Fruit fly (Drosophila melanogaster) whole organism, adult: Measurements from ENCODE around the gene CG12592.
"Not testable (repeated sequence)": the region's sequence is repeated elsewhere in the genome, so short reads cannot be mapped to it uniquely, and the experiment has no call there.

ENCODE experiments used
- CG11617 ChIP-seq: fragments of 200-800 bp; sonication (Bioruptor generic); optimal IDR thresholded peaks from 2 replicates; lab custom pipeline; 2017; ENCODE audit warnings: mild to moderate bottlenecking, missing biosample characterization, missing genetic modification reagents, missing genetic modification characterization
- CG12768 ChIP-seq: fragments of 200-800 bp; sonication (Bioruptor generic); optimal IDR thresholded peaks from 2 replicates; lab custom pipeline; 2017; ENCODE audit warnings: missing biosample characterization, missing genetic modification characterization, mild to moderate bottlenecking, moderate library complexity, missing genetic modification reagents
- CG14711 ChIP-seq: fragments of 200-800 bp; sonication (Bioruptor generic); optimal IDR thresholded peaks from 2 replicates; lab custom pipeline; 2018; ENCODE audit warnings: missing biosample characterization, mild to moderate bottlenecking, missing genetic modification characterization, moderate library complexity
- CG1620 ChIP-seq: fragments of 200-800 bp; sonication (Bioruptor generic); optimal IDR thresholded peaks from 2 replicates; lab custom pipeline; 2016; ENCODE audit warnings: missing biosample characterization, missing genetic modification characterization
- CG33017 ChIP-seq: fragments of 200-800 bp; sonication (Bioruptor generic); optimal IDR thresholded peaks from 2 replicates; lab custom pipeline; 2018; ENCODE audit warnings: missing biosample characterization, mild to moderate bottlenecking, missing genetic modification characterization, moderate library complexity
- CG5204 ChIP-seq: fragments of 200-800 bp; sonication (Bioruptor generic); optimal IDR thresholded peaks from 2 replicates; lab custom pipeline; 2016; ENCODE audit warnings: missing biosample characterization, missing genetic modification characterization
- CG7045 ChIP-seq: fragments of 200-800 bp; sonication (Bioruptor generic); optimal IDR thresholded peaks from 2 replicates; lab custom pipeline; 2017; ENCODE audit warnings: missing biosample characterization, mild to moderate bottlenecking, missing genetic modification characterization
- CG7101 ChIP-seq: fragments of 200-800 bp; sonication (Bioruptor generic); optimal IDR thresholded peaks from 2 replicates; lab custom pipeline; 2018; ENCODE audit warnings: missing biosample characterization, mild to moderate bottlenecking, missing genetic modification characterization, moderate library complexity
- Clk ChIP-seq: fragments of 200-800 bp; sonication (Bioruptor generic); optimal IDR thresholded peaks from 2 replicates; lab custom pipeline; 2017; ENCODE audit warnings: missing biosample characterization, missing genetic modification characterization
- Crg-1 ChIP-seq: fragments of 200-800 bp; sonication (Bioruptor generic); optimal IDR thresholded peaks from 2 replicates; lab custom pipeline; 2016; ENCODE audit warnings: missing biosample characterization, missing genetic modification characterization
- Hr96 ChIP-seq: fragments of 200-800 bp; sonication (Bioruptor generic); optimal IDR thresholded peaks from 2 replicates; lab custom pipeline; 2016; ENCODE audit warnings: missing biosample characterization, missing genetic modification characterization
- Mnt ChIP-seq: fragments of 200-800 bp; sonication (Bioruptor generic); optimal IDR thresholded peaks from 2 replicates; lab custom pipeline; 2016; ENCODE audit warnings: missing biosample characterization, mild to moderate bottlenecking, missing genetic modification characterization
- bab1 ChIP-seq: fragments of 200-800 bp; sonication (Bioruptor generic); optimal IDR thresholded peaks from 3 replicates; lab custom pipeline; 2019; ENCODE audit warnings: missing biosample characterization, mild to moderate bottlenecking, missing genetic modification characterization, moderate library complexity
- cic ChIP-seq: fragments of 200-800 bp; sonication (Bioruptor generic); optimal IDR thresholded peaks from 2 replicates; lab custom pipeline; 2017; ENCODE audit warnings: missing biosample characterization, mild to moderate bottlenecking, missing genetic modification characterization, moderate library complexity
- cnc ChIP-seq, 2 experiments: fragments of >200 bp; optimal IDR thresholded peaks; 2 replicates each; lab custom pipeline; 2017
- kay ChIP-seq: fragments of 200-800 bp; sonication (Bioruptor generic); peaks from one replicate; lab custom pipeline; 2016; ENCODE audit warnings: missing biosample characterization, missing genetic modification characterization, borderline replicate concordance
- ovo ChIP-seq: fragments of 200-800 bp; sonication (Bioruptor generic); optimal IDR thresholded peaks from 2 replicates; lab custom pipeline; 2016; ENCODE audit warnings: missing biosample characterization, missing genetic modification characterization
- pad ChIP-seq: fragments of 200-800 bp; sonication (Bioruptor generic); optimal IDR thresholded peaks from 3 replicates; lab custom pipeline; 2017; ENCODE audit warnings: missing biosample characterization, missing genetic modification characterization, mild to moderate bottlenecking, moderate library complexity, missing genetic modification reagents
- tj ChIP-seq: fragments of 200-800 bp; sonication (Bioruptor generic); optimal IDR thresholded peaks from 3 replicates; lab custom pipeline; 2017; ENCODE audit warnings: missing biosample characterization, mild to moderate bottlenecking, missing genetic modification characterization, moderate library complexity
- toe ChIP-seq: fragments of 200-800 bp; sonication (Bioruptor generic); optimal IDR thresholded peaks from 2 replicates; lab custom pipeline; 2016; ENCODE audit warnings: missing biosample characterization, missing genetic modification characterization

Gene CG12592

dm6 chr3R:10338042-10338441 is at the start of gene CG12592:
Gene CG12592, plus strand, starts transcription at chr3R:10338342.
- not testable (repeated sequence) for TF ChIP-seq kay; pad (GFP tag; lab: Kevin White, UChicago); CG5204 (GFP tag; lab: Kevin White, UChicago)

dm6 chr3R:10311076-10311744 is 26.9 kb upstream of the CG12592 start, which contains the start of gene CG6293:
Gene CG6293, minus strand, starts transcription at chr3R:10311613.
- TF ChIP-seq toe, result no peak
- TF ChIP-seq Mnt (GFP tag; lab: Kevin White, UChicago), result no peak
- no peak for TF ChIP-seq kay
- TF ChIP-seq CG14711 (tag; lab: Kevin White, UChicago), result no peak
- TF ChIP-seq tj (GFP tag; lab: Kevin White, UChicago), result no peak
- TF ChIP-seq cic, result no peak
- peak; percentile 41 for TF ChIP-seq CG11617 (GFP tag; lab: Kevin White, UChicago)
- peak; percentile 3 for TF ChIP-seq CG7101 (tag; lab: Kevin White, UChicago)
- TF ChIP-seq CG12768, result peak; percentile 57
- peak; percentile 19 for TF ChIP-seq Crg-1 (GFP tag; lab: Kevin White, UChicago)
- peak; percentile 9 for TF ChIP-seq CG33017
- peak; percentile 47 for TF ChIP-seq CG1620 (GFP tag; lab: Kevin White, UChicago)
- TF ChIP-seq ovo (GFP tag; lab: Kevin White, UChicago), result no peak
- TF ChIP-seq Hr96, result peak; percentile 51
- TF ChIP-seq bab1, result no peak
- TF ChIP-seq cnc (optimal IDR thresholded peaks at IDR 0.05; lab: Kevin White, UChicago), result no peak
- peak; percentile 92 for TF ChIP-seq pad (GFP tag; lab: Kevin White, UChicago)
- no peak for TF ChIP-seq CG7045 (GFP tag; lab: Kevin White, UChicago)
- no peak for TF ChIP-seq CG5204 (GFP tag; lab: Kevin White, UChicago)
- no peak for TF ChIP-seq Clk (GFP tag; lab: Kevin White, UChicago)

DNA sequence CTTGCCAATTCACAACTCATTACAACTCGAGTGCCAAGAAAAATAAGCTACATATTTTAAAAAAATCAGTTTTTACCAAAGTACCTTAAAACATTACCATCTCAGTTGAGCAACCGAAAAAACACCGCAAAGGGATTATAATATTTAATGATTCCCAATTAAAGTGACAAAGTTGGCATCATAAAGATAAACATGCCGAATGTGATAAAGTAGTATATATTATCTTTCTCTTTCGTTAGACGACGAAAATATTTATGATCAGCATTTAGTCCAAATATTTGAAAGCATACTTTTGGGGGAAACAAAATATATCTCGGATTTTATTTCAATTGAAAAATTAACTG is 26.4 kb upstream of the CG12592 start:
- TF ChIP-seq Clk (GFP tag; lab: Kevin White, UChicago), result no peak
- TF ChIP-seq CG14711 (tag; lab: Kevin White, UChicago), result peak; percentile 38
- no peak for TF ChIP-seq CG33017
- TF ChIP-seq CG1620 (GFP tag; lab: Kevin White, UChicago), result no peak
- TF ChIP-seq bab1, result no peak
- peak; percentile 20 for TF ChIP-seq CG11617 (GFP tag; lab: Kevin White, UChicago)
- peak; percentile 60 for TF ChIP-seq tj (GFP tag; lab: Kevin White, UChicago)
- TF ChIP-seq CG7045 (GFP tag; lab: Kevin White, UChicago), result peak; percentile 41

DNA sequence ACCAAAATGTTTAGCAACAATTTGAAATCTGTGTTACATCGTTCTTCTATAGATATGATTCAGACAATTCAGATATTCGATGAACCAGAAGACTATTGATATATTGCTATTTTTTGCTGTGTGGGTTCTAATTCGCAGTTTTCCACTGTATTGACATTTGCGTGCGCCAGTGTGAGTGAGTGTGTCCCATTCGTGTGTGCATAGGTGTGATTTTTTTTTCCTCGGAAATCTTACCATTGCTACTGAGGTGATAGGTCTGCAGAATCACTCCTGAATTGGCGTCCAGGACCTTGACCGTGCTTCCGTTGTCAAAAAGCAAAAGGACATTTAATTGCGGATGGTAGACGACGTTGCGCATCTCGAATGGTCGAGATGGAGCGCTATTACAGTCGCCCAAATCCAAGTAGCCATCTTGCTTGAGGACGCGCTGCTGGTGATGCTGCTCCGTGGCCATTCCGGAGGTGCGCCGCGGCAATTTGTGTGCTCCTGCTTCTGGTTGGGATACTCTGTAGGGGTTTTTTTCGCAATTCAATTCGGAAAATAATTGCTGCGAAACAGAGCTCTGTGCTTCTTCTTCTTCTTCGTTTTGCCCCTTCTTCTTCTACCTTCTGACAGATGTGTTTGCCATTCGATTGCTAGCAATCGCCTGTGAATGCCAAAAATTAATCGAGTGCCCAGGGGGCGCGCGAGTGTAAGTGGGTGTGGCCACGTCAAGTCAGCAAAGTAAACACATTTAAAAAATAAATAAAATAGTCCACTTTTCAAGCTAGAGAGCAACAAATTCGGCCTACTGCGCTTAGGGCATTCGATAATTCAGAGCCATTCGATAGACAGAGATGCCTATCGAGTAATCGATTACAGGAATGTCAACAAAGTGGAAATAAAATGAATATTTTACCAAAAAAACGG is 7.2 kb upstream of the CG12592 start, which contains the start of the genes Bruce and CG12818:
Bruce (minus strand) TSS at position 620 of the 909 bp plus-strand sequence.
CG12818 (plus strand) TSS at position 848 of the 909 bp plus-strand sequence.
- peak; percentile 40 for TF ChIP-seq tj (GFP tag; lab: Kevin White, UChicago)
- TF ChIP-seq CG33017, result no peak
- peak; percentile 11 for TF ChIP-seq CG11617 (GFP tag; lab: Kevin White, UChicago)
- TF ChIP-seq Crg-1 (GFP tag; lab: Kevin White, UChicago), result peak; percentile 20
- TF ChIP-seq pad (GFP tag; lab: Kevin White, UChicago), result peak; percentile 29
- TF ChIP-seq cic, result no peak
- peak; percentile 36 for TF ChIP-seq CG12768
- TF ChIP-seq CG7045 (GFP tag; lab: Kevin White, UChicago), result peak; percentile 44
- no peak for TF ChIP-seq CG14711 (tag; lab: Kevin White, UChicago)
- no peak for TF ChIP-seq Hr96
- peak; percentile 20 for TF ChIP-seq CG7101 (tag; lab: Kevin White, UChicago)
- peak; percentile 34 for TF ChIP-seq Mnt (GFP tag; lab: Kevin White, UChicago)

DNA sequence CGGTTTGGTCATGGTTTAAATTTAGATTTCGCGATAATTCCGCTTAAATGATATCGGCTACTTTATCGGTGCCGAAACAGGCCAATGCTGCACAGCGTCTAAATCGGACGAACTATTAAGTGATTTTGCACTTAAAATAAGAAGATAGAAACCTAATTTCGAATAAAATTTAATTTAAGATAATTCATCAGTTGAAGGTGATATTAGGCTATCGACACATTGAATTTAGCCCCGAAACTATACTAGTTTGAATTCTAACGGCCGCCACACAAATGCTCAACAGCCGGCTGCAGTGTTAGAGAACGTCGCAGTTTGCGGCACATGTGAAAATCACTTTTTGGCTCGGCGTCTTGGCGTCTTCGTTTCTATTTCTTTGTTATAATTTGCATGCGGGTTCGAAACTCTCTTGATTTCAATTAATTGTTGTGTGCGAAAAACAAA is 5.3 kb upstream of the CG12592 start, which contains the start of gene sle:
sle (plus strand) TSS at position 293 of the 441 bp plus-strand sequence.
- TF ChIP-seq kay (no peak), Clk (GFP tag; lab: Kevin White, UChicago) (peak; percentile 51), cic (peak; percentile 61), CG7045 (GFP tag; lab: Kevin White, UChicago) (peak; percentile 79), Crg-1 (GFP tag; lab: Kevin White, UChicago) (peak; percentile 93), Hr96 (peak; percentile 85), tj (GFP tag; lab: Kevin White, UChicago) (no peak), CG33017 (peak; percentile 63), ovo (GFP tag; lab: Kevin White, UChicago) (peak; percentile 84), Mnt (GFP tag; lab: Kevin White, UChicago) (peak; percentile 87), CG11617 (GFP tag; lab: Kevin White, UChicago) (peak; percentile 67), CG1620 (GFP tag; lab: Kevin White, UChicago) (peak; percentile 88), CG7101 (tag; lab: Kevin White, UChicago) (peak; percentile 81), pad (GFP tag; lab: Kevin White, UChicago) (peak; percentile 82), cnc (optimal IDR thresholded peaks at IDR 0.05; lab: Kevin White, UChicago) (no peak), toe (no peak), CG12768 (peak; percentile 77), bab1 (peak; percentile 56), CG14711 (tag; lab: Kevin White, UChicago) (peak; percentile 63), CG5204 (GFP tag; lab: Kevin White, UChicago) (no peak)
